Fruit fly (Drosophila melanogaster) whole organism, embryonic: ENCODE measurements around the gene sws.

Source experiments
- Abd-B ChIP-seq: fragments of 200-800 bp; sonication (Bioruptor generic); optimal IDR thresholded peaks from 2 replicates; lab custom pipeline; 2018; ENCODE audit warnings: missing biosample characterization, mild to moderate bottlenecking, missing genetic modification characterization, moderate library complexity
- Ada2b ChIP-seq: fragments of 200-800 bp; sonication (Bioruptor generic); IDR thresholded peaks from 2 replicates; pipeline ENCODE4 v1.3.6; 2022; ENCODE audit warnings: missing biosample characterization, missing genetic modification characterization
- Adf1 ChIP-seq: fragments of 200-800 bp; sonication (Bioruptor generic); IDR thresholded peaks from 2 replicates; pipeline ENCODE4 v1.3.6; 2022; ENCODE audit warnings: missing biosample characterization, missing genetic modification characterization
- CG10274 ChIP-seq: fragments of 200-800 bp; sonication (Bioruptor generic); optimal IDR thresholded peaks from 3 replicates; lab custom pipeline; 2017; ENCODE audit warnings: missing biosample characterization, mild to moderate bottlenecking, missing genetic modification characterization
- CG10366 ChIP-seq: fragments of 200-800 bp; sonication (Bioruptor generic); IDR thresholded peaks from 2 replicates; pipeline ENCODE4 v1.3.6; 2022; ENCODE audit warnings: missing biosample characterization, missing genetic modification characterization
- CG10654 ChIP-seq: fragments of 200-800 bp; sonication (Bioruptor generic); optimal IDR thresholded peaks from 2 replicates; lab custom pipeline; 2016; ENCODE audit warnings: missing biosample characterization, missing genetic modification characterization
- CG10979 ChIP-seq: fragments of 200-800 bp; sonication (Bioruptor generic); optimal IDR thresholded peaks from 2 replicates; lab custom pipeline; 2018; ENCODE audit warnings: missing biosample characterization, mild to moderate bottlenecking, missing genetic modification characterization, moderate library complexity
- CG14710 ChIP-seq: fragments of 200-800 bp; sonication (Bioruptor generic); optimal IDR thresholded peaks from 3 replicates; lab custom pipeline; 2019; ENCODE audit warnings: missing biosample characterization, mild to moderate bottlenecking, missing genetic modification characterization, moderate library complexity
- CG1647 ChIP-seq: fragments of 200-800 bp; sonication (Bioruptor generic); optimal IDR thresholded peaks from 3 replicates; lab custom pipeline; 2016; ENCODE audit warnings: missing biosample characterization, missing genetic modification characterization
- CG17359 ChIP-seq: fragments of 200-800 bp; sonication (Bioruptor generic); optimal IDR thresholded peaks from 3 replicates; lab custom pipeline; 2018; ENCODE audit warnings: missing biosample characterization, mild to moderate bottlenecking, missing genetic modification characterization, moderate library complexity
- CG17912 ChIP-seq: fragments of 200-800 bp; sonication (Bioruptor generic); optimal IDR thresholded peaks from 2 replicates; lab custom pipeline; 2018; ENCODE audit warnings: missing biosample characterization, mild to moderate bottlenecking, missing genetic modification characterization
- CG2116 ChIP-seq: fragments of 200-800 bp; sonication (Bioruptor generic); optimal IDR thresholded peaks from 3 replicates; lab custom pipeline; 2018; ENCODE audit warnings: missing biosample characterization, mild to moderate bottlenecking, missing genetic modification characterization
- CG2199 ChIP-seq: fragments of 200-800 bp; sonication (Bioruptor generic); IDR thresholded peaks from 3 replicates; pipeline ENCODE4 v1.3.6; 2022; ENCODE audit warnings: missing biosample characterization, missing genetic modification characterization
- CG2875 ChIP-seq: fragments of 200-800 bp; sonication (Bioruptor generic); optimal IDR thresholded peaks from 2 replicates; lab custom pipeline; 2017; ENCODE audit warnings: missing biosample characterization, mild to moderate bottlenecking, missing genetic modification characterization, missing genetic modification reagents
- CG30403 ChIP-seq: fragments of 200-800 bp; sonication (Bioruptor generic); optimal IDR thresholded peaks from 3 replicates; lab custom pipeline; 2016; ENCODE audit warnings: missing biosample characterization, missing genetic modification characterization
- CG32532 ChIP-seq: fragments of 200-800 bp; sonication (Bioruptor generic); IDR thresholded peaks from 2 replicates; pipeline ENCODE4 v1.3.6; 2022; ENCODE audit warnings: missing biosample characterization, missing genetic modification characterization
- CG32772 ChIP-seq: fragments of 200-800 bp; sonication (Bioruptor generic); IDR thresholded peaks from 2 replicates; pipeline ENCODE4 v1.3.6; 2022; ENCODE audit warnings: missing biosample characterization, missing genetic modification characterization
- CG3407 ChIP-seq: fragments of 200-800 bp; sonication (Bioruptor generic); optimal IDR thresholded peaks from 2 replicates; lab custom pipeline; 2018; ENCODE audit warnings: missing biosample characterization, mild to moderate bottlenecking, missing genetic modification characterization
- CG3995 ChIP-seq: fragments of 200-800 bp; sonication (Bioruptor generic); optimal IDR thresholded peaks from 3 replicates; lab custom pipeline; 2016; ENCODE audit warnings: missing biosample characterization, missing genetic modification characterization
- CG4424 ChIP-seq: fragments of 200-800 bp; sonication (Bioruptor generic); optimal IDR thresholded peaks from 3 replicates; lab custom pipeline; 2016; ENCODE audit warnings: missing biosample characterization, missing genetic modification characterization
- CG4617 ChIP-seq: fragments of 200-800 bp; sonication (Bioruptor generic); optimal IDR thresholded peaks from 3 replicates; lab custom pipeline; 2016; ENCODE audit warnings: missing biosample characterization, missing genetic modification characterization, borderline replicate concordance
- CG7271 ChIP-seq: fragments of 200-800 bp; sonication (Bioruptor generic); optimal IDR thresholded peaks from 2 replicates; lab custom pipeline; 2018; ENCODE audit warnings: missing biosample characterization, mild to moderate bottlenecking, missing genetic modification characterization, moderate library complexity
- CG7839 ChIP-seq: fragments of 200-800 bp; sonication (Bioruptor generic); optimal IDR thresholded peaks from 3 replicates; lab custom pipeline; 2018; ENCODE audit warnings: missing biosample characterization, mild to moderate bottlenecking, missing genetic modification characterization, moderate library complexity
- CG8924 ChIP-seq: fragments of 200-800 bp; optimal IDR thresholded peaks from 3 replicates; lab custom pipeline; 2019; ENCODE audit warnings: missing biosample characterization, mild to moderate bottlenecking, missing genetic modification characterization, moderate library complexity
- CHES-1-like ChIP-seq: fragments of 200-800 bp; sonication (Bioruptor generic); optimal IDR thresholded peaks from 2 replicates; lab custom pipeline; 2016; ENCODE audit warnings: missing biosample characterization, missing genetic modification characterization
- Chrac-16 ChIP-seq: fragments of 200-800 bp; sonication (Bioruptor generic); optimal IDR thresholded peaks from 3 replicates; lab custom pipeline; 2016; ENCODE audit warnings: missing biosample characterization, missing genetic modification characterization
- Dbx ChIP-seq: fragments of 200-800 bp; sonication (Bioruptor generic); IDR thresholded peaks from 3 replicates; pipeline ENCODE4 v1.3.6; 2022; ENCODE audit warnings: missing biosample characterization, missing genetic modification characterization
- Dek ChIP-seq: fragments of 200-800 bp; sonication (Bioruptor generic); optimal IDR thresholded peaks from 3 replicates; lab custom pipeline; 2019; ENCODE audit warnings: missing biosample characterization, mild to moderate bottlenecking, missing genetic modification characterization, moderate library complexity
- Dref ChIP-seq: fragments of 200-800 bp; sonication (Bioruptor generic); IDR thresholded peaks from 2 replicates; pipeline ENCODE4 v1.3.6; 2022; ENCODE audit warnings: missing biosample characterization, missing genetic modification characterization
- ERR ChIP-seq: fragments of 200-800 bp; sonication (Bioruptor generic); optimal IDR thresholded peaks from 2 replicates; lab custom pipeline; 2016; ENCODE audit warnings: missing biosample characterization, missing genetic modification characterization
- GATAe ChIP-seq: fragments of 200-800 bp; sonication (Bioruptor generic); conservative IDR thresholded peaks from 2 replicates; pipeline ENCODE4 v1.3.6; 2022; ENCODE audit warnings: missing biosample characterization, missing genetic modification characterization
- HmgZ ChIP-seq: fragments of 200-800 bp; sonication (Bioruptor generic); optimal IDR thresholded peaks from 2 replicates; lab custom pipeline; 2018; ENCODE audit warnings: missing biosample characterization, mild to moderate bottlenecking, missing genetic modification characterization
- Hr78 ChIP-seq, 2 experiments: fragments of 200-800 bp in 1 of 2; fragments of >200 bp in 1 of 2; sonication (Bioruptor generic) in 1 of 2; optimal IDR thresholded peaks; 2 replicates each; lab custom pipeline; 2017 to 2019; ENCODE audit warnings: missing biosample characterization in 2 of 2, missing genetic modification characterization in 2 of 2, mild to moderate bottlenecking in 1 of 2, moderate library complexity in 1 of 2
- Myb ChIP-seq: fragments of 200-800 bp; sonication (Bioruptor generic); optimal IDR thresholded peaks from 2 replicates; lab custom pipeline; 2016; ENCODE audit warnings: missing biosample characterization, missing genetic modification characterization
- Ptx1 ChIP-seq: fragments of 200-800 bp; sonication (Bioruptor generic); IDR thresholded peaks from 2 replicates; pipeline ENCODE4 v1.3.6; 2022; ENCODE audit warnings: missing biosample characterization, missing genetic modification characterization
- Sox102F ChIP-seq: fragments of 200-800 bp; sonication (Bioruptor generic); optimal IDR thresholded peaks from 2 replicates; lab custom pipeline; 2018; ENCODE audit warnings: missing biosample characterization, mild to moderate bottlenecking, missing genetic modification characterization, moderate library complexity
- Trl ChIP-seq, 3 experiments: fragments of >200 bp in 2 of 3; fragments of 200-800 bp in 1 of 3; sonication (Bioruptor generic) in 1 of 3; optimal IDR thresholded peaks; 2 replicates in 1 of 3; 3 replicates in 2 of 3; lab custom pipeline; 2016 to 2017; ENCODE audit warnings: missing biosample characterization in 1 of 3, missing genetic modification characterization in 1 of 3
- Xrp1 ChIP-seq: fragments of 200-800 bp; sonication (Bioruptor generic); IDR thresholded peaks from 2 replicates; pipeline ENCODE4 v1.3.6; 2022; ENCODE audit warnings: missing biosample characterization, missing genetic modification characterization
- abd-A ChIP-seq: fragments of 200-800 bp; sonication (Bioruptor generic); optimal IDR thresholded peaks from 3 replicates; lab custom pipeline; 2019; ENCODE audit warnings: missing biosample characterization, mild to moderate bottlenecking, missing genetic modification characterization, moderate library complexity
- ap ChIP-seq: fragments of 200-800 bp; sonication (Bioruptor generic); IDR thresholded peaks from 2 replicates; pipeline ENCODE4 v1.3.6; 2022; ENCODE audit warnings: missing biosample characterization, missing genetic modification characterization
- bsh ChIP-seq, 2 experiments: fragments of 200-800 bp; sonication (Bioruptor generic); optimal IDR thresholded peaks; 2 replicates each; lab custom pipeline; 2017 to 2018; ENCODE audit warnings: mild to moderate bottlenecking in 2 of 2, missing biosample characterization in 2 of 2, missing genetic modification characterization in 2 of 2, moderate library complexity in 1 of 2
- chif ChIP-seq, 2 experiments: fragments of 200-800 bp; sonication (Bioruptor generic); optimal IDR thresholded peaks; 3 replicates each; lab custom pipeline; 2016; ENCODE audit warnings: missing biosample characterization in 2 of 2, missing genetic modification characterization in 2 of 2
- dysf ChIP-seq: fragments of 200-800 bp; sonication (Bioruptor generic); IDR thresholded peaks from 3 replicates; pipeline ENCODE4 v1.3.6; 2022; ENCODE audit warnings: missing biosample characterization, missing genetic modification characterization
- esg ChIP-seq: fragments of 200-800 bp; sonication (Bioruptor generic); conservative IDR thresholded peaks from 2 replicates; pipeline ENCODE4 v1.3.6; 2022; ENCODE audit warnings: missing biosample characterization, missing genetic modification characterization
- fd3F ChIP-seq: fragments of 200-800 bp; sonication (Bioruptor generic); optimal IDR thresholded peaks from 2 replicates; lab custom pipeline; 2018; ENCODE audit warnings: missing biosample characterization, mild to moderate bottlenecking, missing genetic modification characterization, moderate library complexity
- grn ChIP-seq: fragments of 200-800 bp; sonication (Bioruptor generic); optimal IDR thresholded peaks from 3 replicates; lab custom pipeline; 2017; ENCODE audit warnings: missing biosample characterization, missing genetic modification characterization
- gsb ChIP-seq: fragments of 200-800 bp; sonication (Bioruptor generic); IDR thresholded peaks from 2 replicates; pipeline ENCODE4 v1.3.6; 2022; ENCODE audit warnings: missing biosample characterization, missing genetic modification characterization
- gt ChIP-seq: fragments of 200-800 bp; sonication (Bioruptor generic); IDR thresholded peaks from 2 replicates; pipeline ENCODE4 v1.3.6; 2022; ENCODE audit warnings: missing biosample characterization, missing genetic modification characterization
- maf-S ChIP-seq: fragments of 200-800 bp; sonication (Bioruptor generic); optimal IDR thresholded peaks from 2 replicates; lab custom pipeline; 2016; ENCODE audit warnings: missing biosample characterization, missing genetic modification characterization
- slbo ChIP-seq: fragments of 200-800 bp; sonication (Bioruptor generic); IDR thresholded peaks from 2 replicates; pipeline ENCODE4 v1.3.6; 2022; ENCODE audit warnings: missing biosample characterization, missing genetic modification characterization
- unpg ChIP-seq: fragments of 200-800 bp; sonication (Bioruptor generic); optimal IDR thresholded peaks from 3 replicates; lab custom pipeline; 2018; ENCODE audit warnings: missing biosample characterization, mild to moderate bottlenecking, missing genetic modification characterization, moderate library complexity

The sws gene

DNA sequence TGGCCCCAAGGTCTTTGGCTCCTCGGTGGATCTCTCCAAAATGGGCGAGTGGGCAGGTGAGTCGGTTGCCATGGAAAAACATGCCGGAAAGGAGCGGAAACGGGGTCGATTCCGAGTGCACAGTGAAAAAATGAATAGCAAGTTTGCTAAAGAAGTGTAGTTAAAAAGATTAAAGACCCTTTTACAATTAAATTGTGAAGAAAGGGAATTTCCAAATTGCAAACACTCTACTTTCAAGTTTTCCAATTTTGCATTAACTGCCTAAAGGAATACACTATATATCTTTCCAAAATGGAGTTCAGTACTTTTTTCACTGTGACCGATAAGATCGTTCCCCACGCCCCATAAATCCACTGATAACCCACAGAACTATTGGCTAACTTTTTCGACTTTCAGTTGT is 58.6 kb downstream of the sws start (continued):
- no peak for TF ChIP-seq gsb
- TF ChIP-seq Chrac-16 (GFP tag; lab: Kevin White, UChicago) = no peak
- peak; percentile 24 for TF ChIP-seq CG30403 (GFP tag; lab: Kevin White, UChicago)
- no peak for TF ChIP-seq Adf1
- peak; percentile 42; the same call in 1 of the 2 replicates for TF ChIP-seq Ptx1 (GFP tag; lab: Robert Waterston, UW)
- TF ChIP-seq esg (GFP tag; lab: Robert Waterston, UW) = 0 out of 2 replicates have a peak, but pooled peaks have one; percentile 11
- TF ChIP-seq abd-A (tag; lab: Kevin White, UChicago) = no peak
- TF ChIP-seq Xrp1 = peak; percentile 56; the same call in 1 of the 2 replicates
- no peak for TF ChIP-seq CG10366 (GFP tag; lab: Robert Waterston, UW)
- TF ChIP-seq CG17359 (tag; lab: Kevin White, UChicago) = peak; percentile 17
- peak; percentile 16 for TF ChIP-seq CG10979 (tag; lab: Kevin White, UChicago)
- TF ChIP-seq CG4424 (GFP tag; lab: Kevin White, UChicago) = peak; percentile 20
- TF ChIP-seq CG2875 (GFP tag; lab: Kevin White, UChicago) = no peak
- no peak for TF ChIP-seq maf-S (GFP tag; lab: Kevin White, UChicago)
- peak; percentile 21 for TF ChIP-seq CG7839 (tag; lab: Kevin White, UChicago)
- no peak for TF ChIP-seq fd3F
- peak; percentile 49 for TF ChIP-seq GATAe
- no peak for TF ChIP-seq CG17912 (GFP tag; lab: Kevin White, UChicago)
- TF ChIP-seq ERR (GFP tag; lab: Kevin White, UChicago) = no peak
- TF ChIP-seq CG32772 = no peak
- no peak for TF ChIP-seq CG3995 (GFP tag; lab: Kevin White, UChicago)
- no peak for TF ChIP-seq Trl (optimal IDR thresholded peaks at IDR 0.05; lab: Kevin White, UChicago)
- no peak for TF ChIP-seq Trl (GFP tag; optimal IDR thresholded peaks at IDR 0.05; lab: Kevin White, UChicago)
- TF ChIP-seq ap (GFP tag; lab: Robert Waterston, UW) = no peak
- no peak for TF ChIP-seq gt (GFP tag; lab: Robert Waterston, UW)
- TF ChIP-seq Sox102F (GFP tag; lab: Kevin White, UChicago) = no peak
- TF ChIP-seq Dbx = no peak
- TF ChIP-seq grn = no peak
- TF ChIP-seq CG8924 = no peak
- TF ChIP-seq CG32532 (GFP tag; lab: Robert Waterston, UW) = peak; percentile 51; the same call in 1 of the 2 replicates
- TF ChIP-seq CG2199 (GFP tag; lab: Robert Waterston, UW) = no peak
- TF ChIP-seq chif (GFP tag; optimal IDR thresholded peaks at IDR 0.05; lab: Kevin White, UChicago) = no peak
- TF ChIP-seq CG14710 (tag; lab: Kevin White, UChicago) = no peak
- TF ChIP-seq unpg = no peak
- TF ChIP-seq dysf (GFP tag; lab: Robert Waterston, UW) = peak; percentile 60
- TF ChIP-seq CG10654 (GFP tag; lab: Kevin White, UChicago) = no peak
- TF ChIP-seq Dref (GFP tag; lab: Robert Waterston, UW) = no peak
- TF ChIP-seq CG7271 (tag; lab: Kevin White, UChicago) = no peak
- no peak for TF ChIP-seq Abd-B
- TF ChIP-seq CG10274 (GFP tag; lab: Kevin White, UChicago) = no peak
- no peak for TF ChIP-seq CG4617
- TF ChIP-seq Myb = no peak
- peak; percentile 57 for TF ChIP-seq slbo
- peak; percentile 51; the same call in 1 of the 2 replicates for TF ChIP-seq Ada2b (GFP tag; lab: Robert Waterston, UW)
- no peak for TF ChIP-seq Dek (tag; lab: Kevin White, UChicago)
- TF ChIP-seq CG1647 (GFP tag; lab: Kevin White, UChicago) = no peak
- TF ChIP-seq Hr78 (GFP tag; optimal IDR thresholded peaks at IDR 0.05; lab: Kevin White, UChicago) = peak in 1 of 2 experiments; percentile 3
- no peak for TF ChIP-seq CG3407 (GFP tag; lab: Kevin White, UChicago)
- TF ChIP-seq CHES-1-like (GFP tag; lab: Kevin White, UChicago) = no peak
- no peak for TF ChIP-seq CG2116 (GFP tag; lab: Kevin White, UChicago)
- peak; percentile 10 for TF ChIP-seq HmgZ (tag; lab: Kevin White, UChicago)
- peak in 1 of 2 experiments; percentile 29 for TF ChIP-seq bsh (GFP tag; optimal IDR thresholded peaks at IDR 0.05; lab: Kevin White, UChicago)
